Fruit fly (Drosophila melanogaster): ENCODE measurements around the gene AOX3.

DNA sequence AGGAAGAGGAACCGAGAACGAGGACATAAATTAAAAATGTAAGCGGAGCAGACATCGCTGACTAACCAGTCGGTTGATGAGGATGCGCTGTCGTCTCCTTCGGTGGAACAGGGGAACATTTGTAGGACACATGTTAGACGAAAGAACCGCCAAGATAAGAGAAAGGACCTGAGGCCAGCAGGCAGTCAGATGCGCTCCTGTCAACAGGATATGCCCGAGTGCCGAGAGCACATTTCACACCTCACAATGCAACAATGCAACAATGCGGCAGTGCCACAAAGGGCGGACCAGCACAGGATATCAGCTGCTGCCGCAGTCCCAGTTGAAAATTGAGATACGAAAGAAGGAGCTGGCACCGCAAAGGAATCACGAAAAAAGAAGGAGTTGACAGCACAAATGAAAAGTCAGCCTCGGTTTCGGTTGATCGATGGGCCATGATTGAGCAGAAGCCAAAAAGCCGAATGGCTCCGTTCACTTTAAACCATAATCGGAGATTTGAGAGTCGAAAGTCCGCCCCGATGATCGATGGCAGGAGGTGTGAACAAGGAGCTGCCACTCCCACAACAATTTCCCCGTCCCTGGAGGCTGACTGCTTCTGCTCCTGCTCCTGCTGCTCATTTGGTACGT lies 36.6 kb upstream of the AOX3 start:
- TF ChIP-seq ttk (optimal IDR thresholded peaks at IDR 0.05) (no peak), Sin3A (optimal IDR thresholded peaks at IDR 0.05) (no peak), psq (optimal IDR thresholded peaks at IDR 0.05) (no peak), Myc (optimal IDR thresholded peaks at IDR 0.05) (no peak), insv (optimal IDR thresholded peaks at IDR 0.05) (no peak), h (optimal IDR thresholded peaks at IDR 0.05) (no peak)
